Fruit fly (Drosophila melanogaster): Measurements from ENCODE around the gene CG12984.

DNA sequence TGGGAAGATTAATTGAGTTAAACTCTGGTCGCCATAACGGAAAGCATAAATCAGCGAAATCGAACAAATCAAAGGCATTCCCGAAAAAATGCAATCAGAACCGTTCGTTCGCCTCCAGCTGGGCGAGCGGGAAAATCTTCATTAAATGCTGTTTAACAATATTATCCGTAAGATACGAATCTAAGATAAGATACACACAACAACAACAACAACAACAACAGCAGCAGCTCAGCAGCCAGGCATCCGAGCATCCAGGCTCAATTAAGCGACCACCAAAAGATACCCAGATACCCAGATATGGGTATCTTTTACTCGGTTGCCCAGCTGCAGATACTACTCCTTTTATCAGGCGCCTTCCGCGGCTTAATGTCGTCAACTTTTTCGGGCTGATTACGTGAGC, 45.4 kb upstream of the CG12984 start:
- TF ChIP-seq dmrt99B (tag; optimal IDR thresholded peaks at IDR 0.05) (no peak), Med (GFP tag) (no peak), row (GFP tag; IDR thresholded peaks at IDR 0.05) (no peak), NK7.1 (GFP tag; optimal IDR thresholded peaks at IDR 0.05) (no peak), dm (GFP tag; optimal IDR thresholded peaks at IDR 0.05) (no peak), tna (GFP tag; IDR thresholded peaks at IDR 0.05; ENCODE audit: partially characterized antibody) (no peak), ind (GFP tag; optimal IDR thresholded peaks at IDR 0.05) (no peak), tin (GFP tag; optimal IDR thresholded peaks at IDR 0.05) (no peak), jumu (GFP tag; optimal IDR thresholded peaks at IDR 0.05) (no peak)
